Worm (Caenorhabditis elegans): Measurements from ENCODE around the gene sap-140.

- TF ChIP-seq madf-6 (GFP tag; IDR thresholded peaks at IDR 0.05): no peak
- no peak for TF ChIP-seq sea-2 (GFP tag; IDR thresholded peaks at IDR 0.05)
- no peak for TF ChIP-seq ekl-4 (GFP tag; IDR thresholded peaks at IDR 0.05)
- TF ChIP-seq snpc-4 (GFP tag; optimal IDR thresholded peaks at IDR 0.05): no peak
- TF ChIP-seq snpc-4 (tag; optimal IDR thresholded peaks at IDR 0.05): no peak
These were observed 39.5 kb upstream of the sap-140 start, which contains the start of gene mls-1 for ce11 chrIII:7460018-7460417.
